Fruit fly (Drosophila melanogaster) Kc167 (cell line): ENCODE data around the gene CG32537.

Source experiments
- Myc ChIP-seq: fragments of >200 bp; optimal IDR thresholded peaks from 2 replicates; lab custom pipeline; 2017; ENCODE audit warnings: missing external identifiers
- Sin3A ChIP-seq: fragments of >200 bp; optimal IDR thresholded peaks from 2 replicates; lab custom pipeline; 2018; ENCODE audit warnings: missing external identifiers
- h ChIP-seq: fragments of >200 bp; optimal IDR thresholded peaks from 3 replicates; lab custom pipeline; 2018; ENCODE audit warnings: missing external identifiers
- insv ChIP-seq: fragments of >200 bp; optimal IDR thresholded peaks from 3 replicates; lab custom pipeline; 2018; ENCODE audit warnings: missing external identifiers
- psq ChIP-seq: fragments of >200 bp; optimal IDR thresholded peaks from 2 replicates; lab custom pipeline; 2017; ENCODE audit warnings: missing external identifiers
- ttk ChIP-seq: sonication (Bioruptor generic); optimal IDR thresholded peaks from 2 replicates; lab custom pipeline; 2017; ENCODE audit warnings: missing external identifiers

CG32537 gene

DNA sequence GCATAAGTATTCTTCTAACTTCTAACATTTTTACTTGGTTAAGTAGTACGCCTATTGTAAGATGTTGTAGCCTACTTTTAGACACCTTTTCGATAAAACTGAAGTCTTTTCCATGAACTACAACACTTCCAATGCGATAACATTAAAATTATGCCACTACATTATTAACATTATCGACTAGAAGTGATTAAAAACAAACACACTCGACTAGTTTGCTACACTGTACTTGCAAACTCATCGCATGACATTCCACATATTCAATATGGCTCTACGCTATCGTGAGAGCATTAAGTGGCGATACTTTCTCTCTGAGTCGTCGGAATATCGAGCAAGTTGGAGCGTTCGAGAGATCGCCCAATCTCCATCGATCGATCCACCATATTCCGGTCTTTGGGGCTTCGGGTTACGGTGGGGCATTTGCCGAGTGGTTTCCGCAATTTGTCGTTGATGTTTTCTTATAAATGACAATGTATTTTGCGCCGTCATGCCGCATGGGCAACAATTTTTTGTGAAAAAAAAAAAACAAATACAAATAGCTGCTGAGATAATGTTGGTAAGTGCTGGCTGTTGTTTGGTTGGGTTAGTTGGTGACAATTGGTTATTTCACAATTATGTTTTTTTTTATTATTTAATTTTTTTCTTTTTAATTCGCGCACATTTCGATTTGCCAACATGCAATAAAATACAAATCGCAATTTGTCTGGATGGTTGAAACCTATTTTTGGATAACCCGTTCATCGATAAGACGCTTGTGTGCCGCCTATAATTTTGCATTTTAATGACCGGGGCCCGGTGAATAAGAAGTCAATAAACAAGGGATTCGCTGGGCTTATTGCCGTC, 39.3 kb upstream of the CG32537 start:
- no peak for TF ChIP-seq insv
- no peak for TF ChIP-seq Sin3A (lab: Kevin White, UChicago)
- no peak for TF ChIP-seq psq (lab: Kevin White, UChicago)
- no peak for TF ChIP-seq Myc (lab: Kevin White, UChicago)
- no peak for TF ChIP-seq h (lab: Kevin White, UChicago)

DNA sequence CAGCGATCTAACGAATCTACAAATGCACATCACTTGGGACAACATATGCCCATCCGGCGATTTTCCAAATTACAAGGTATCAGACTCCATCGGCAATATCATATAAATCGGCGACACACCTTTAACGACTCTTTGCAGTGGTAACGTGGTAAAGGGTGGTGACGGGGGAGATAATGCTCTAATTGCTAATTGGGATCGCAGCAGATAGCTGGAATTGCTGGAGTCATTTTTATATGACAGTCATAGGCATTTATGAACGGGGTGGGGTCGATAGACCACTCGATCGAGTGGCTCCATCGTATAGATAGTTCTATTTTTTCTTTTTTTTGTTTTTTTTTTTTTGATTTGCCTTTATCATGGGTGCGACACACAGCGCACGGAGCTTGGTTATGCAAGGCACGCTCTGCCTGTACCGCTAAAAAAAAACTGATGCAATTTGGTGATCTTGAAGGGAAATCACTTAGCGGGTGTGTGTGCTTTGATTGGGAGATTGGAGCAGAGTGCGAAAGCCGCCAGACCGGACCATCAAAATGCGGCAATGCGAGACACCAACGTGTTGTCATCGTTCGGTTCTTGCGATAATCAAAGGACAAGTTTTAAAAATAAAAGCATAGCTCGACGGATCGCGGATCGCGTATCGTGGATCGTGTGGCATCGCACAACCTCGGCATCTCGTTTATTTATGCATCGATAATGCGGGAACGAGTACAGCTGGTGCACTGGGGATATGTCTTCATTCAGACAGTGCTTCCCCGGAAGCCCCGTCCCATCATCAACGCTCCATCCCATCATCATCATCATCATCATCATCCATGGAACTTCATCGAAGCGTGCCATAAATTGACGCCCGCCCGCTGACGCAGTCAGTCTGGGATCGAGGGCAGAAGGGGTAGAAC, 38.2 kb upstream of the CG32537 start:
- TF ChIP-seq Myc (lab: Kevin White, UChicago) (no peak), ttk (lab: Kevin White, UChicago) (no peak), h (lab: Kevin White, UChicago) (no peak), Sin3A (lab: Kevin White, UChicago) (no peak)

DNA sequence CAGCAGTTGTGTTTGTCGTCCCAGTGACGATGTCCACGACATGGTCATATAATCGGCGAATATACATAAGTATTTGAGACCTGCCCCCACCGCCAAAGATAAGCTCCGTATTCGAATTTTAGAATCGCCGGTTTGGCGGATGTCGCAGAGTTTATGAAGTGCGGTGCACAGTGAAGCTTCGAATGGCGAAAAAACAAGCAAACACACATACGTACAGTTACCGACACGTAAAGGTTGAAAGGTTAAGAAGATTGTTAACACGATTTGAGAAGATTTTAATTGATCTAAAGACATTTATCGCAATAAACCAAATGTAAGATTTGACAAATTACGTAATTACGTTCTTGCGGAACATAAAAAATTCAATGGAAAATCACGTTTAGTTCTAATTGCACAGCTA, 33.3 kb upstream of the CG32537 start:
- no peak for TF ChIP-seq ttk (lab: Kevin White, UChicago)

DNA sequence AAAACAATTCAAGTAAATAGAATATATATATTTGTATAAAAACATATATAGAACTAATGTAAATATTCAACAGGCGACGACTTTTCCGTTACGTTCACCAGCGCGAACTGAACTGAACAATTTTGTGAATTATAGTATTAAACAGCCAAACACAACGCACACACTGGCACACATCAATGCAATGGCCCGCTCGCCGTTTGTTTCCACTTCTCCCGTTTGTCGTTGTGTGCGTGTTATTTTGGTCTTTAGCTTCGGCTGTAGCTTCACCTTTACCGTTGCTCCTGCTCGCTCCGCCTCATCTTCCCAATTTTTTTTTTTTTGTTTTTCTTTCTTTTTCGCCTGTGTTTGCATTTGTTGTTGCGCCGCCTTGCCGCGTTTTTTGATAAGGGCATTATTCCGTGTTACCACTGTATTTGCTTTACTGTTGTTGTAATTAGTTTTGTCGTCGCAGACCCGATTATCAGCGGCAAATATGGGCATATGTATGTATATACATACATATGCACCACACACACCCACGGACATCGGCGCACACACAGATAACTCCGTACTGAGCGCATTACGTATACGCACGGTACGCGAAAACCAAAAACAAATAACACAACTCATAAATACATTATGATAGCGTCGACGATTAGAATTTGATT, 31.6 kb upstream of the CG32537 start, which contains the start of gene CG8051:
Gene CG8051, minus strand, starts transcription at position 116 of the 647 bp plus-strand sequence.
- TF ChIP-seq insv (no peak), Myc (lab: Kevin White, UChicago) (no peak), psq (lab: Kevin White, UChicago) (no peak), h (lab: Kevin White, UChicago) (no peak), Sin3A (lab: Kevin White, UChicago) (no peak), ttk (lab: Kevin White, UChicago) (no peak)

DNA sequence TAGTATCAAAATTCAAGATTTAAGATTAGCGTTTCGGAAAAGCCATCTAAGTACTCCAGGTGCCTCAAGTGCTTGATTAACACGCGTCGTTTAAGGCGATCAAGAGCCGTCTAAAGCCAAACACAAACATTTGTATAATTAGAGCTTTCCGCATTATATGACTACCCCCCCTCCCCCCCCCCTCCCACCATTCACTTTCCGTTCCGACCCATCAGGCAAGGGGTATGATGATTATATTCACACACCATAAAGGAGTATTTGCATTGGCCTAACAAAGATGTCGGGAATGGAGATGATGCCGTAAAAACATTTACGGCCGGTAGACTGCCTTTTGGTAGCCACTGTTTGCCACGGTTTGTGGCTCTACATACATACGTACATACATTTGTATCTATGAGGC, 30.2 kb upstream of the CG32537 start:
- TF ChIP-seq Sin3A (lab: Kevin White, UChicago) (no peak), psq (lab: Kevin White, UChicago) (no peak), h (lab: Kevin White, UChicago) (no peak), Myc (lab: Kevin White, UChicago) (no peak), ttk (lab: Kevin White, UChicago) (no peak), insv (no peak)

DNA sequence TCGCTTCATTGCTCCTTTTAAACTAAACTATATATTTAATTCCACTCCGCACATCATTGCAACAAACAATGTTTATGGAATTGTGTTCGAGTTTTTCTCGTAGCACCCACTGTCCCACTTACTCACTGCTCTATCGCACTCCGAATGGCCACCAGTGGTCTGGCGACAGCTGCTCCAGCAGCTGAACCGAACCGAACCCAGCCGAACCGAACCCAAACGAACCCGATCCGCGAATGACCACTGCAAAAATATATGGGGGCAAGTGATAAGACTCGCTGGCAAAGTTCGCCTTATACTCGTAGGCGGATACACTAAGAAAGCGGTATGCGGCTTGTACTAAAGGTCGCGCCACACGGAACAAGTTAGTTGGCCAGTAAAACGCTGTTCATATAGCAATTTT, 28.8 kb upstream of the CG32537 start:
- TF ChIP-seq Myc (lab: Kevin White, UChicago): no peak
- no peak for TF ChIP-seq psq (lab: Kevin White, UChicago)
- no peak for TF ChIP-seq h (lab: Kevin White, UChicago)
- TF ChIP-seq insv: no peak
- TF ChIP-seq ttk (lab: Kevin White, UChicago): no peak
- no peak for TF ChIP-seq Sin3A (lab: Kevin White, UChicago)

DNA sequence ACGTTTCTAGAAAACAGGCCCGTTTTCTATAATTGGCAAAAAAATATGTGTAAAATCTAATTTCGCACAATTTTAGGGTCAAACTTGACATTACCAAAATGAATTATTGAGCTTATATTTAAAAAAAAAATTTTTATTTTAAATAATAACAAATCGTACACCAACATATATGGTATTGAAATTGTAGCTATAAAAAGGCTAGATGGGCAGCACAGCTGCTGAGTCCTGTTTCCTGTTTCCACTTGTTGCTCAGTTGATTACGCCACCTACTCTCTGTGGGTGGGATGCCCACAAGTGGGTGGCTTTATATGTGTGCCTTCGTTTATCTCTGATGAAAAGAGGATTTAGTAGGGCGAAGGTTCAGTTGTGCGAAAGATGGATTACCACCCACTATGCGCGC, 23.0 kb upstream of the CG32537 start:
- TF ChIP-seq insv: no peak
- no peak for TF ChIP-seq Sin3A (lab: Kevin White, UChicago)
- TF ChIP-seq h (lab: Kevin White, UChicago): no peak
- no peak for TF ChIP-seq Myc (lab: Kevin White, UChicago)
- TF ChIP-seq ttk (lab: Kevin White, UChicago): no peak
- no peak for TF ChIP-seq psq (lab: Kevin White, UChicago)

DNA sequence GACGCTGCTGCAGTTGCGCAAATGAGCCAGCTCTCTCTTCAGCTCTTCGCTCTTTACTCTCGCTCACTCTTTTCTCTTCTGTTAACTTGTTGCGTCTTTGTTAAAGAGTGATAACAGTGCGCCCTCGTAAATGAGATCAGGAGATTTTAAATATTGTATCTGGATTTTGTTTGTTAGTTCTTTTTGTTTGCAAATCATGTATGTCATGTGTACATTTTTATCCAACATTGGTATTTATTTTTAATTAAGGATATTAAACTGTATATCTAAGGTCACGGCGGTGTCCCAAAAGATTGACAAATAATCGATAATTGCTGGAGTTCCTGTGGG, 22.4 kb upstream of the CG32537 start:
- TF ChIP-seq Myc (lab: Kevin White, UChicago): no peak

DNA sequence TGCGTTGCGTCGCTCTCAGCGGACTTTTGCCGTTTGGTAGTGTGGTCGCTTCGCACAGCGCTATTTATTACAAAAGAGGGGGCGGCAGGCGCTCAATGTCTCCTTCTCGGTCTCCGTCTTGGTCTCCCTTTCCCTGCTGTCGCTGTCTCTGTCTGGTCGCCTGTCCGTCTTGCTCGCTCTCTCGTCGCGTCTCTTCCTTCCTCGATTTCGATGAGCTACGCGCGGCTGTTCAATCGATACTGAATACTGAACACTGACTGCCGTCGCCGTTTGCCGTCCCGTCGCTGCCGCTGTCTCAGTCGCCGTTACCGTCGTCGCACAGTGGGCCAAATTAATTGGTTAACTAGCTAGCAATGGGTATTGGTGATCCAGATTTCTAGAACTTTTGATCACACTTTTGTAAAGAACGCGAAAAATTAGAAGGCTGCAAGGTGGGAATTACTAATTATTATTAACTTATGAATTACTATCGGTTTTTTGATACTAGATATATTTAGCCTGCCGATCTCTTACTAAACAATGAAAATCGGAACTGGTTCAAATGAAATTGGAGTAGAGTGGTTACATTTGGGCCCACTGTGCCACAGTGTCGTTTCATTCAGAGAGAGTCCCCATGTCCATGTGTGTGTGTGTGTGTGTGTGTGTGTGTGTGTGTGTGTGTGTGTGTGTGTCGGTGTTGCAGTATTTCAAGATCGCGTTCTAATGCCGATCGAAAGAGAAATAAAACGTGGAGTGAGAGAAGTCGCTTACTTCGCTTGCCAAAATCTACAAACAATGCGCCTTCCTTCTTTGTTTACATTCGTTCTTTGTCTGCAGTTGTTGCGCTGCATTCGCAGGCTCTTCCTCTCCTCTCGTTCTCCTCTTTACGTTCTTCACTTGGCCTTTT, 21.8 kb upstream of the CG32537 start, which contains the start of gene CG8034:
Gene CG8034, minus strand, starts transcription at position 264 of the 886 bp plus-strand sequence.
- TF ChIP-seq h (lab: Kevin White, UChicago) (no peak), ttk (lab: Kevin White, UChicago) (no peak), Sin3A (lab: Kevin White, UChicago) (no peak), insv (no peak), Myc (lab: Kevin White, UChicago) (no peak), psq (lab: Kevin White, UChicago) (no peak)

DNA sequence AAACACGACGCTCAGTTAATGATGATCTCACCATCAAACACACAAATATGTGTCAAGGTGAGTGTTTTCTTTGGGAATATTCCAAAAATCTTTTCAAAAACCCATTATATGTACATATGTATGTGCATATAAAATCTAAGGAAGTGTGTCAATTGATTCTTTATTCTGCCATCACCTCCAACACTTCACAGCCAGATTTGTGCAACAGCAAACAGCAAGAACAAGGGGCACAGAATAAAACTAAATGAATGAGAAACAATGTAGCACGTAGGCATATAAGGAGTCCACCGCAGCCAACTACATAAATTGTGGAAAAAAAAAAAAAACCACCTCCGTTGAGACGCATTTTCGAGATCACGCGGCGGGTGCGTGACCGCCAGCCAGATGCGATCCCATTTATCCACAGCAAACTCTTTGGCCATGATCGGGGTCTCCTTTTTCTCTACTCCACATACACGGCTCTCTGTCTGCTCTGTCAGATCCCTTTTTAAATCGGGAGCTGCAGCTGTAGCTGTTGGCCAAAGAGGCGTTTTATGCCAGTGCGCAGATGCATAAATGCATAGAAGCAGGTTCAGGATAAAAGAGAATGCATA, 19.6 kb upstream of the CG32537 start:
- TF ChIP-seq Sin3A (lab: Kevin White, UChicago): no peak
- no peak for TF ChIP-seq h (lab: Kevin White, UChicago)
- TF ChIP-seq psq (lab: Kevin White, UChicago): no peak
- no peak for TF ChIP-seq insv
- TF ChIP-seq Myc (lab: Kevin White, UChicago): no peak
- TF ChIP-seq ttk (lab: Kevin White, UChicago): no peak
